Fruit fly (Drosophila melanogaster): ENCODE data around the gene CG34456.
A peak's percentile ranks its signal among the peaks of the same experiment; 100 is the strongest.

The CG34456 gene

dm6 chr3L:9383345-9384075 is 21.6 kb downstream of the CG34456 start, which contains the start of gene Hsp27 (continued):
- TF ChIP-seq ro (GFP tag; IDR thresholded peaks at IDR 0.05): peak; percentile 96
- TF ChIP-seq CG16863 (GFP tag; optimal IDR thresholded peaks at IDR 0.05): peak; percentile 87
- peak; percentile 92 for TF ChIP-seq CG10565 (GFP tag; optimal IDR thresholded peaks at IDR 0.05)
- no peak for TF ChIP-seq tna (GFP tag; IDR thresholded peaks at IDR 0.05; ENCODE audit: partially characterized antibody)
- TF ChIP-seq ac (GFP tag; optimal IDR thresholded peaks at IDR 0.05): peak; percentile 82
- TF ChIP-seq CG11398 (GFP tag; optimal IDR thresholded peaks at IDR 0.05): peak; percentile 60
- peak; percentile 99 for TF ChIP-seq H15 (GFP tag; IDR thresholded peaks at IDR 0.05)
- TF ChIP-seq Max (GFP tag; optimal IDR thresholded peaks at IDR 0.05): peak; percentile 98
- peak; percentile 96 for TF ChIP-seq klu (GFP tag; IDR thresholded peaks at IDR 0.05)
- TF ChIP-seq pho (GFP tag; optimal IDR thresholded peaks at IDR 0.05): peak; percentile 84
- TF ChIP-seq CG12299 (tag; optimal IDR thresholded peaks at IDR 0.05): peak; percentile 96
- peak; percentile 99 for TF ChIP-seq CG4404 (GFP tag; IDR thresholded peaks at IDR 0.05)
- TF ChIP-seq Poxn (GFP tag; IDR thresholded peaks at IDR 0.05): peak; percentile 84
- peak; percentile 93 for TF ChIP-seq CrebB (tag; optimal IDR thresholded peaks at IDR 0.05)
- peak in 1 of 3 experiments; percentile 95 for TF ChIP-seq lola (GFP tag; optimal IDR thresholded peaks at IDR 0.05)
- peak; percentile 61 for TF ChIP-seq CG14965 (GFP tag; optimal IDR thresholded peaks at IDR 0.05; ENCODE audit: borderline replicate concordance)
- TF ChIP-seq ind (GFP tag; optimal IDR thresholded peaks at IDR 0.05): peak; percentile 99
- TF ChIP-seq fd96Cb (tag; optimal IDR thresholded peaks at IDR 0.05): peak; percentile 99
- peak; percentile 95 for TF ChIP-seq odd (GFP tag; optimal IDR thresholded peaks at IDR 0.05)
- TF ChIP-seq C15 (GFP tag; IDR thresholded peaks at IDR 0.05): peak; percentile 96
- peak; percentile 93 for TF ChIP-seq NK7.1 (GFP tag; optimal IDR thresholded peaks at IDR 0.05)
- peak; percentile 98 for TF ChIP-seq CG2678 (tag; optimal IDR thresholded peaks at IDR 0.05)
- TF ChIP-seq CG1024 (GFP tag; IDR thresholded peaks at IDR 0.05): peak; percentile 94
- TF ChIP-seq Gsc (GFP tag; IDR thresholded peaks at IDR 0.05): peak; percentile 97
- TF ChIP-seq corto (GFP tag; optimal IDR thresholded peaks at IDR 0.05): peak; percentile 100
- TF ChIP-seq ci (GFP tag; IDR thresholded peaks at IDR 0.05): peak; percentile 99
- TF ChIP-seq CG4360 (GFP tag; IDR thresholded peaks at IDR 0.05): peak; percentile 86
- peak; percentile 97 for TF ChIP-seq CG11085 (GFP tag; IDR thresholded peaks at IDR 0.05)
- TF ChIP-seq Mad (GFP tag; optimal IDR thresholded peaks at IDR 0.05): peak; percentile 95
- peak; percentile 99 for TF ChIP-seq CG17361 (GFP tag; IDR thresholded peaks at IDR 0.05)
- TF ChIP-seq CG12219 (GFP tag; optimal IDR thresholded peaks at IDR 0.05): peak; percentile 94
- peak; percentile 4 to 66 for TF ChIP-seq crp (GFP tag; optimal IDR thresholded peaks at IDR 0.05)
- peak; percentile 98 for TF ChIP-seq jigr1 (GFP tag; IDR thresholded peaks at IDR 0.05)
- peak; percentile 89 for TF ChIP-seq twi (tag; optimal IDR thresholded peaks at IDR 0.05)
- peak; percentile 98 for TF ChIP-seq CG4820 (GFP tag; optimal IDR thresholded peaks at IDR 0.05)
- TF ChIP-seq onecut (GFP tag; IDR thresholded peaks at IDR 0.05): peak; percentile 94
- TF ChIP-seq Dref (GFP tag; IDR thresholded peaks at IDR 0.05): peak; percentile 40
- peak; percentile 92 for TF ChIP-seq CG9437 (GFP tag; optimal IDR thresholded peaks at IDR 0.05)
- TF ChIP-seq dati (GFP tag; IDR thresholded peaks at IDR 0.05): peak; percentile 96
- TF ChIP-seq CG11247 (GFP tag; IDR thresholded peaks at IDR 0.05): peak; percentile 98
- no peak for TF ChIP-seq exex (tag; optimal IDR thresholded peaks at IDR 0.05)
- no peak for TF ChIP-seq CG6791 (GFP tag; IDR thresholded peaks at IDR 0.05; ENCODE audit: partially characterized antibody)
- TF ChIP-seq mirr (GFP tag; optimal IDR thresholded peaks at IDR 0.05): peak; percentile 81
- TF ChIP-seq shn (GFP tag; optimal IDR thresholded peaks at IDR 0.05): peak; percentile 74
- peak; percentile 90 for TF ChIP-seq Ets97D (GFP tag; optimal IDR thresholded peaks at IDR 0.05)
- peak; percentile 95 for TF ChIP-seq caup (GFP tag; optimal IDR thresholded peaks at IDR 0.05; ENCODE audit: severe bottlenecking)
- peak; percentile 95 for TF ChIP-seq CG13123 (GFP tag; optimal IDR thresholded peaks at IDR 0.05)
- TF ChIP-seq fru (optimal IDR thresholded peaks at IDR 0.05): no peak
- TF ChIP-seq gsb-n (tag; optimal IDR thresholded peaks at IDR 0.05): peak; percentile 98
- peak; percentile 32 for TF ChIP-seq Dp (GFP tag; optimal IDR thresholded peaks at IDR 0.05)

Data from whole organism, embryonic.